Worm (Caenorhabditis elegans) whole organism, L1 larva: Measurements from ENCODE around the gene aptf-1.

Experiments used
- C34B4.2 ChIP-seq: sonication (generic microtip); optimal IDR thresholded peaks from 2 replicates; lab custom pipeline; 2017; ENCODE audit warnings: mild to moderate bottlenecking, missing genetic modification characterization, missing compliant biosample characterization
- ama-1 ChIP-seq: fragments of 150-350 bp; optimal IDR thresholded peaks from 2 replicates; lab custom pipeline; 2014
- ceh-82 ChIP-seq, 3 experiments: fragments of 150-350 bp in 1 of 3; sonication (generic microtip) in 2 of 3; optimal IDR thresholded peaks; 2 replicates each; lab custom pipeline; 2014 to 2017; ENCODE audit warnings: missing biosample characterization in 3 of 3, missing genetic modification characterization in 3 of 3
- ceh-88 ChIP-seq: fragments of 200-800 bp; sonication (Bioruptor generic); IDR thresholded peaks from 2 replicates; pipeline ENCODE4 v1.3.6; 2022; ENCODE audit warnings: missing genetic modification characterization, missing compliant biosample characterization
- ceh-90 ChIP-seq: sonication (generic microtip); optimal IDR thresholded peaks from 2 replicates; lab custom pipeline; 2016; ENCODE audit warnings: missing genetic modification characterization, missing compliant biosample characterization
- dpl-1 ChIP-seq, 3 experiments: fragments of 150-350 bp in 2 of 3; sonication (generic microtip) in 1 of 3; optimal IDR thresholded peaks; 2 replicates each; lab custom pipeline; 2014 to 2017; ENCODE audit warnings: missing biosample characterization in 3 of 3, missing genetic modification characterization in 3 of 3, missing genetic modification reagents in 3 of 3
- efl-1 ChIP-seq, 4 experiments: fragments of 150-350 bp; optimal IDR thresholded peaks in 3 of 4; peaks in 1 of 4; 1 replicate in 1 of 4; 2 replicates in 3 of 4; lab custom pipeline; 2014; ENCODE audit warnings: missing biosample characterization in 2 of 4, missing genetic modification characterization in 2 of 4, missing genetic modification reagents in 2 of 4
- elt-2 ChIP-seq: sonication (generic microtip); optimal IDR thresholded peaks from 2 replicates; lab custom pipeline; 2016; ENCODE audit warnings: missing genetic modification characterization, mild to moderate bottlenecking, inconsistent platforms, missing compliant biosample characterization, missing genetic modification reagents
- elt-3 ChIP-seq, 6 experiments: fragments of 150-350 bp in 1 of 6; sonication (generic microtip); optimal IDR thresholded peaks; 2 replicates each; lab custom pipeline; 2017 to 2018; ENCODE audit warnings: missing biosample characterization in 6 of 6, missing genetic modification characterization in 6 of 6, inconsistent platforms in 1 of 6
- fos-1 ChIP-seq: fragments of 150-350 bp; optimal IDR thresholded peaks from 2 replicates; lab custom pipeline; 2014; ENCODE audit warnings: missing biosample characterization, missing genetic modification characterization
- jun-1 ChIP-seq: fragments of 150-350 bp; optimal IDR thresholded peaks from 2 replicates; lab custom pipeline; 2014; ENCODE audit warnings: missing biosample characterization, missing genetic modification reagents, missing genetic modification characterization
- lin-13 ChIP-seq: fragments of 150-350 bp; optimal IDR thresholded peaks from 2 replicates; lab custom pipeline; 2014; ENCODE audit warnings: missing biosample characterization, missing genetic modification reagents, missing genetic modification characterization
- lin-14 ChIP-seq: fragments of 200-800 bp; sonication (Bioruptor generic); optimal IDR thresholded peaks from 2 replicates; lab custom pipeline; 2018; ENCODE audit warnings: mild to moderate bottlenecking, missing genetic modification characterization, moderate library complexity, missing compliant biosample characterization
- lsy-2 ChIP-seq, 2 experiments: fragments of 150-350 bp; optimal IDR thresholded peaks; 2 replicates each; lab custom pipeline; 2014; ENCODE audit warnings: missing biosample characterization in 2 of 2, missing genetic modification characterization in 2 of 2
- mdl-1 ChIP-seq, 2 experiments: fragments of 150-350 bp; optimal IDR thresholded peaks; 2 replicates each; lab custom pipeline; 2014 to 2017; ENCODE audit warnings: missing biosample characterization in 2 of 2, missing genetic modification characterization in 2 of 2, inconsistent platforms in 1 of 2
- mep-1 ChIP-seq: fragments of 150-350 bp; optimal IDR thresholded peaks from 2 replicates; lab custom pipeline; 2014; ENCODE audit warnings: missing biosample characterization, missing genetic modification characterization
- nhr-12 ChIP-seq: sonication (generic microtip); optimal IDR thresholded peaks from 2 replicates; lab custom pipeline; 2017; ENCODE audit warnings: missing biosample characterization, missing genetic modification characterization
- nhr-19 ChIP-seq: fragments of 200-800 bp; sonication (Bioruptor generic); conservative IDR thresholded peaks from 2 replicates; pipeline ENCODE4 v1.3.6; 2022; ENCODE audit warnings: missing genetic modification characterization, missing compliant biosample characterization
- nhr-20 ChIP-seq: sonication (generic microtip); optimal IDR thresholded peaks from 2 replicates; lab custom pipeline; 2016; ENCODE audit warnings: mild to moderate bottlenecking, missing genetic modification characterization, missing compliant biosample characterization
- nhr-47 ChIP-seq: sonication (generic microtip); optimal IDR thresholded peaks from 2 replicates; lab custom pipeline; 2016; ENCODE audit warnings: mild to moderate bottlenecking, missing genetic modification characterization, moderate library complexity, missing compliant biosample characterization
- nhr-71 ChIP-seq: sonication (generic microtip); optimal IDR thresholded peaks from 2 replicates; lab custom pipeline; 2016; ENCODE audit warnings: mild to moderate bottlenecking, missing genetic modification characterization, moderate library complexity, missing compliant biosample characterization
- nhr-76 ChIP-seq: sonication (generic microtip); optimal IDR thresholded peaks from 2 replicates; lab custom pipeline; 2017; ENCODE audit warnings: missing biosample characterization, missing genetic modification characterization
- nhr-77 ChIP-seq: fragments of 150-350 bp; optimal IDR thresholded peaks from 2 replicates; lab custom pipeline; 2014; ENCODE audit warnings: missing biosample characterization, missing genetic modification characterization
- nhr-85 ChIP-seq: sonication (generic microtip); peaks from one replicate; lab custom pipeline; 2016; ENCODE audit warnings: missing genetic modification characterization, inconsistent platforms, missing compliant biosample characterization
- pqm-1 ChIP-seq: sonication (generic microtip); optimal IDR thresholded peaks from 3 replicates; lab custom pipeline; 2017; ENCODE audit warnings: missing biosample characterization, missing genetic modification characterization
- rnt-1 ChIP-seq: sonication (generic microtip); optimal IDR thresholded peaks from 2 replicates; lab custom pipeline; 2016; ENCODE audit warnings: mild to moderate bottlenecking, missing genetic modification characterization, moderate library complexity, missing compliant biosample characterization
- snu-23 ChIP-seq: sonication (generic microtip); optimal IDR thresholded peaks from 2 replicates; lab custom pipeline; 2016; ENCODE audit warnings: missing genetic modification characterization, missing compliant biosample characterization
- sox-4 ChIP-seq: sonication (generic microtip); optimal IDR thresholded peaks from 2 replicates; lab custom pipeline; 2016; ENCODE audit warnings: missing genetic modification characterization, missing compliant biosample characterization
- unc-130 ChIP-seq: fragments of 150-350 bp; optimal IDR thresholded peaks from 2 replicates; lab custom pipeline; 2017; ENCODE audit warnings: missing biosample characterization, missing genetic modification characterization, inconsistent platforms
- unc-30 ChIP-seq: sonication (generic microtip); optimal IDR thresholded peaks from 2 replicates; lab custom pipeline; 2017; ENCODE audit warnings: missing biosample characterization, missing genetic modification characterization
- unc-86 ChIP-seq: sonication (generic microtip); optimal IDR thresholded peaks from 2 replicates; lab custom pipeline; 2016; ENCODE audit warnings: missing genetic modification characterization, missing compliant biosample characterization
- zag-1 ChIP-seq: fragments of 150-350 bp; optimal IDR thresholded peaks from 2 replicates; lab custom pipeline; 2014; ENCODE audit warnings: missing biosample characterization, missing genetic modification characterization
- ztf-11 ChIP-seq, 2 experiments: sonication (generic microtip); optimal IDR thresholded peaks; 2 replicates each; lab custom pipeline; 2016 to 2017; ENCODE audit warnings: missing genetic modification characterization in 2 of 2, missing biosample characterization in 1 of 2, missing compliant biosample characterization in 1 of 2

aptf-1 gene

DNA sequence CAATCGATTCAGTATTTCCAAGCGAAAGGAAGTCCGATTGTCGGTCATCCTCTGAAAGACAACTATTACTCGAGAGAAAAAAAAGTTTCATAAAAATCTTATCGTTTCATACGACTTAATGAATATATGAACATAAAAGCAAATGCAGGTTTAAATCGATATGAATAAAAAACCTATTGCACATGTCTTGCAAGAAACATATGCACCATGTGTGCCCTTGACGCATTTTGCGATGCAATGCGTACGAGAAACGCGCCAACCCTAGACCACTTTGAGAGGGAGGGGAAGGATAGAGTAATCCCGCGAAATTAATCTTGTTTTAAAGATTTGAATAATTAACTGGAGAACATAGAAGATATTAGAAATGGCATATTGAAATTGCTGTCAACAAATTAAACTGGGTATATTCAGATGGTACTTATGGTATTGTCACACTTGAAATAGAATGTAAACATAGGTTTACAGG is 1.4 kb upstream of the aptf-1 start, which contains the start of gene atg-16.2 (continued):
- TF ChIP-seq pqm-1 (tag; lab: Kevin White, UChicago) (no peak), nhr-47 (peak; percentile 10), unc-30 (tag; lab: Kevin White, UChicago) (no peak), ztf-11 (tag; optimal IDR thresholded peaks at IDR 0.05; lab: Kevin White, UChicago) (peak in 1 of 2 experiments; percentile 23), nhr-20 (tag; lab: Kevin White, UChicago) (peak; percentile 62), ceh-88 (no peak), nhr-76 (tag; lab: Kevin White, UChicago) (no peak), mep-1 (tag; lab: Kevin White, UChicago) (peak; percentile 85), snu-23 (peak; percentile 66), mdl-1 (tag; optimal IDR thresholded peaks at IDR 0.05; lab: Kevin White, UChicago) (peak in 1 of 2 experiments; percentile 71), lin-13 (GFP tag; lab: Kevin White, UChicago) (peak; percentile 44), elt-3 (tag; optimal IDR thresholded peaks at IDR 0.05; lab: Kevin White, UChicago) (peak in 1 of 6 experiments; percentile 30), dpl-1 (GFP tag; optimal IDR thresholded peaks at IDR 0.05; lab: Kevin White, UChicago) (peak; percentile 40 to 76 (median 61))

- no peak for TF ChIP-seq lsy-2 (tag; optimal IDR thresholded peaks at IDR 0.05; lab: Kevin White, UChicago)
- TF ChIP-seq mep-1 (tag; lab: Kevin White, UChicago) = no peak
- no peak for TF ChIP-seq pqm-1 (tag; lab: Kevin White, UChicago)
- TF ChIP-seq elt-2 = peak; percentile 43
- no peak for TF ChIP-seq ztf-11 (tag; optimal IDR thresholded peaks at IDR 0.05; lab: Kevin White, UChicago)
- TF ChIP-seq unc-86 (tag; lab: Kevin White, UChicago) = no peak
Observed at ce11 chrII:6469340-6469739, 14.6 kb downstream of the aptf-1 start.

- TF ChIP-seq lin-14 = no peak
- no peak for TF ChIP-seq jun-1 (tag; lab: Kevin White, UChicago)
- no peak for TF ChIP-seq nhr-85 (tag; lab: Kevin White, UChicago)
Observed at ce11 chrII:6470985-6471384, 16.2 kb downstream of the aptf-1 start, which contains the start of gene dgk-5. Gene dgk-5 (minus strand): TSS chrII:6471085.

ce11 chrII:6475180-6475737 is 20.5 kb downstream of the aptf-1 start, which contains the start of gene T28D9.16:
Gene T28D9.16 (plus strand): TSS chrII:6475687.
- TF ChIP-seq ama-1 = no peak
- TF ChIP-seq efl-1 (optimal IDR thresholded peaks at IDR 0.05; lab: Kevin White, UChicago) = no peak
- no peak for TF ChIP-seq efl-1 (GFP tag; optimal IDR thresholded peaks at IDR 0.05 in 1 of 2; lab: Kevin White, UChicago)
- TF ChIP-seq ceh-90 = no peak
- no peak for TF ChIP-seq ceh-82 (tag; optimal IDR thresholded peaks at IDR 0.05; lab: Kevin White, UChicago)

- no peak for TF ChIP-seq C34B4.2 (tag; lab: Kevin White, UChicago)
- no peak for TF ChIP-seq pqm-1 (tag; lab: Kevin White, UChicago)
- TF ChIP-seq efl-1 (optimal IDR thresholded peaks at IDR 0.05; lab: Kevin White, UChicago) = no peak
- no peak for TF ChIP-seq efl-1 (GFP tag; optimal IDR thresholded peaks at IDR 0.05 in 1 of 2; lab: Kevin White, UChicago)
Observed at ce11 chrII:6476655-6477054, 21.9 kb downstream of the aptf-1 start, which contains the start of gene T28D9.4. Gene T28D9.4 (plus strand): TSS chrII:6476955.

ce11 chrII:6482102-6482501 is 27.3 kb downstream of the aptf-1 start, which contains the start of gene del-10:
Gene del-10 (minus strand): TSS chrII:6482125.
- TF ChIP-seq nhr-71 (tag; lab: Kevin White, UChicago) (peak; percentile 12), nhr-77 (no peak), rnt-1 (peak; percentile 56), lsy-2 (tag; optimal IDR thresholded peaks at IDR 0.05; lab: Kevin White, UChicago) (peak in 1 of 2 experiments; percentile 12), fos-1 (no peak), unc-130 (tag; lab: Kevin White, UChicago) (peak; percentile 17), lin-14 (peak; percentile 27), zag-1 (tag; lab: Kevin White, UChicago) (no peak), nhr-12 (tag; lab: Kevin White, UChicago) (no peak), nhr-19 (GFP tag; lab: Robert Waterston, UW) (no peak), sox-4 (tag; lab: Kevin White, UChicago) (no peak)
